Worm (Caenorhabditis elegans) whole organism, early embryonic: ENCODE measurements around the gene bgnt-1.1.

Experiments
- F13C5.2 ChIP-seq: sonication (generic microtip); optimal IDR thresholded peaks from 2 replicates; lab custom pipeline; 2017; ENCODE audit warnings: mild to moderate bottlenecking, missing genetic modification characterization, inconsistent platforms, missing compliant biosample characterization
- ama-1 ChIP-seq: fragments of 150-350 bp; optimal IDR thresholded peaks from 2 replicates; lab custom pipeline; 2014
- ceh-13 ChIP-seq: fragments of 200-800 bp; sonication (Bioruptor generic); optimal IDR thresholded peaks from 2 replicates; lab custom pipeline; 2018; ENCODE audit warnings: mild to moderate bottlenecking, missing genetic modification characterization, missing compliant biosample characterization
- flt-1 ChIP-seq: fragments of 200-800 bp; sonication (Bioruptor generic); IDR thresholded peaks from 2 replicates; pipeline ENCODE4 v1.3.6; 2022; ENCODE audit warnings: missing genetic modification characterization, missing compliant biosample characterization
- hmbx-1 ChIP-seq: sonication (generic microtip); optimal IDR thresholded peaks from 2 replicates; lab custom pipeline; 2016; ENCODE audit warnings: mild to moderate bottlenecking, missing genetic modification characterization, missing compliant biosample characterization
- hnd-1 ChIP-seq: sonication (generic microtip); optimal IDR thresholded peaks from 2 replicates; lab custom pipeline; 2016; ENCODE audit warnings: missing genetic modification characterization, missing compliant biosample characterization
- scrt-1 ChIP-seq: fragments of 200-800 bp; sonication (Bioruptor generic); IDR thresholded peaks from 2 replicates; pipeline ENCODE4 v1.3.6; 2022; ENCODE audit warnings: missing genetic modification characterization, missing compliant biosample characterization
- sea-1 ChIP-seq: fragments of 200-800 bp; sonication (Bioruptor generic); conservative IDR thresholded peaks from 2 replicates; pipeline ENCODE4 v1.3.6; 2022; ENCODE audit warnings: missing genetic modification characterization, missing compliant biosample characterization
- tbx-11 ChIP-seq: fragments of 200-800 bp; sonication (Bioruptor generic); IDR thresholded peaks from 2 replicates; pipeline ENCODE4 v1.3.6; 2022; ENCODE audit warnings: missing genetic modification characterization, missing compliant biosample characterization
- tbx-37 ChIP-seq: fragments of 200-800 bp; sonication (Bioruptor generic); conservative IDR thresholded peaks from 2 replicates; pipeline ENCODE4 v1.3.6; 2022; ENCODE audit warnings: missing genetic modification reagents, missing genetic modification characterization, missing compliant biosample characterization

DNA sequence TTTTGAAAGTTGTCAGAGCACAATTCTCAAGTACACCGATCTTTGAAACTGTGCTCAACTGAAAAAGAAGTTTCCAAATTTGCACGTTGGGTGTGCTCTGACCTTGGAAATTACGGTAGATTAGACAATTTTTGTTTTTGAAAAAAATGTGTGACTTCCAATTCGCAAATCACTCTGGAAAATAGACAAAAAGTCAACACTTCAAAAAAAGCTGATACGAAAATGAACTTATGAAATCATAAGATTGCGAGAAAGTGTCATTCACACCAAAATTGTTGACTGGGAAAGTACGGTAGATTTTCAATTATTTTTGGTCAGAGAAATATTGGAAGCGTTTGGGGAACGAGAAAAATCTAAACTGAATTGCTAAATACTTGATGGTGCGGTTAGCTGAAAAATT lies 5.2 kb upstream of the bgnt-1.1 start:
- TF ChIP-seq ceh-13 (no peak), hnd-1 (tag; lab: Kevin White, UChicago) (no peak), scrt-1 (GFP tag; lab: Robert Waterston, UW) (no peak), ama-1 (lab: Kevin White, UChicago) (no peak), F13C5.2 (tag; lab: Kevin White, UChicago) (no peak), tbx-37 (GFP tag; lab: Robert Waterston, UW) (no peak), sea-1 (GFP tag; lab: Robert Waterston, UW) (no peak), hmbx-1 (no peak), flt-1 (no peak), tbx-11 (GFP tag; lab: Robert Waterston, UW) (no peak)
